Worm (Caenorhabditis elegans): Measurements from ENCODE around the gene Y57G11C.30.

DNA sequence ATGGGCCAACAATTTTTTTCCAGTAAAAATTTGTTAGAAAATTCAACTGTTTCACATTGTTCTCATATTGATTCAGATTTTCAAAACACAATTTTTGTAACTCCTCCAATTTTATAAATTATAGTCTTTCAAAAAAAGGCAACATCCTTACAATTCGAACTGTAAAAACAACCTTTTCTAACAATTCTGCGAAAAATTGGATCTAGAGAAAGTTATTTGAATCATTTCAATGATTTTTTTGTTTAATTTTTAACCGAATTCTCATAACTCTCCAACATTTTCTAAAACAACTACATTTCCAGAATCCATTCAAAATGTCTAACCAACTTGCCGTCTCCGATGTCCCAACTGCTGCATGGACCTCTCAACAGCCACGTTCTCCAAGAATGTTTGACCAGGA lies 19.4 kb upstream of the Y57G11C.30 start, which contains the start of gene ccch-5:
- TF ChIP-seq nhr-120 (GFP tag; IDR thresholded peaks at IDR 0.05) (no peak), cebp-2 (GFP tag; IDR thresholded peaks at IDR 0.05) (no peak), F49E8.2 (tag; optimal IDR thresholded peaks at IDR 0.05; ENCODE audit: insufficient read depth) (no peak), bed-2 (GFP tag; IDR thresholded peaks at IDR 0.05) (no peak)

All from whole organism, young adult.